Fruit fly (Drosophila melanogaster): ENCODE results near the gene CG32756.

DNA sequence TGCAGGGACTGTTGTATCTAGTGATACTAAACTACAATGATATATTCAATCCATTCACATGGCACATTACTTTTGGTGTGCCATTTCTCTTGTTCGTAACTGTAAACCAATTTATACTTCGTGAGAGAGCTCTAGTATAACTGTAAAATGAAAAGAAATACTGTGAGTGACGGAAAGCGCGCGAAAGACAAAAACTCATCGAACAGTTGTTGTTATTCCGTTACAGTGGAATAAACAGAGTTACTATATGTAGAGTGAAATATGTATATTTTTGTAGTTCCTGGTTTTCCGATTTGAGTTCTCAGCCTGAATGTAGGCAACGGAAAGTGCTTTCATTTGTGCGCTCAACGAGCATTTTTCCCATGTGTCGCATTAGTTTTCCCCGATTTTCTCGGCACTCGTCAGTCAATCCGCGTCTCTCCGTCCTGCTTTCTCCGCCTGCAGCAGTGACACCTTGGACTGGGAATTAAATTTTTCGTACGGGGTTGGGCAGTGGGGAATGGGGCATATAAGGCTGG lies 18.7 kb downstream of the CG32756 start:
- TF ChIP-seq CG3407 (GFP tag; optimal IDR thresholded peaks at IDR 0.05), result no peak
- no peak for TF ChIP-seq CG14014 (GFP tag; IDR thresholded peaks at IDR 0.05)
- no peak for TF ChIP-seq gro (GFP tag; optimal IDR thresholded peaks at IDR 0.05)
- TF ChIP-seq lmd (GFP tag; IDR thresholded peaks at IDR 0.05), result no peak
- TF ChIP-seq bigmax (GFP tag; optimal IDR thresholded peaks at IDR 0.05), result no peak
- no peak for TF ChIP-seq gce (GFP tag; IDR thresholded peaks at IDR 0.05)
- TF ChIP-seq CG10431 (GFP tag; optimal IDR thresholded peaks at IDR 0.05), result no peak
- no peak for TF ChIP-seq NfI (GFP tag; optimal IDR thresholded peaks at IDR 0.05)
- no peak for TF ChIP-seq psq (GFP tag; optimal IDR thresholded peaks at IDR 0.05)
- no peak for TF ChIP-seq sd (tag; optimal IDR thresholded peaks at IDR 0.05)
- TF ChIP-seq Rx (GFP tag; IDR thresholded peaks at IDR 0.05), result no peak
- no peak for TF ChIP-seq sob (GFP tag; IDR thresholded peaks at IDR 0.05)
- no peak for TF ChIP-seq Sox102F (GFP tag; optimal IDR thresholded peaks at IDR 0.05)
- TF ChIP-seq E2f1 (GFP tag; IDR thresholded peaks at IDR 0.05), result no peak
